Worm (Caenorhabditis elegans) whole organism, L1 larva: ENCODE measurements around the gene col-174.

Experiments
- C16A3.4 ChIP-seq: fragments of 150-350 bp; optimal IDR thresholded peaks from 2 replicates; lab custom pipeline; 2014; ENCODE audit warnings: missing biosample characterization, missing genetic modification characterization
- F16B12.6 ChIP-seq: fragments of 150-350 bp; optimal IDR thresholded peaks from 2 replicates; lab custom pipeline; 2014; ENCODE audit warnings: missing biosample characterization, missing genetic modification characterization
- Y116A8C.19 ChIP-seq: sonication (generic microtip); optimal IDR thresholded peaks from 2 replicates; lab custom pipeline; 2016; ENCODE audit warnings: missing compliant biosample characterization, missing genetic modification characterization, borderline replicate concordance
- alr-1 ChIP-seq: fragments of 200-800 bp; sonication (Bioruptor generic); optimal IDR thresholded peaks from 2 replicates; lab custom pipeline; 2018; ENCODE audit warnings: borderline replicate concordance, mild to moderate bottlenecking, missing genetic modification characterization, missing compliant biosample characterization
- aly-2 ChIP-seq: fragments of 150-350 bp; optimal IDR thresholded peaks from 2 replicates; lab custom pipeline; 2014; ENCODE audit warnings: missing biosample characterization, missing genetic modification characterization
- ceh-8 ChIP-seq: fragments of 200-800 bp; sonication (Bioruptor generic); optimal IDR thresholded peaks from 2 replicates; lab custom pipeline; 2018; ENCODE audit warnings: mild to moderate bottlenecking, missing genetic modification characterization, moderate library complexity, missing compliant biosample characterization
- ceh-82 ChIP-seq, 3 experiments: fragments of 150-350 bp in 1 of 3; sonication (generic microtip) in 2 of 3; optimal IDR thresholded peaks; 2 replicates each; lab custom pipeline; 2014 to 2017; ENCODE audit warnings: missing biosample characterization in 3 of 3, missing genetic modification characterization in 3 of 3
- dpl-1 ChIP-seq, 3 experiments: fragments of 150-350 bp in 2 of 3; sonication (generic microtip) in 1 of 3; optimal IDR thresholded peaks; 2 replicates each; lab custom pipeline; 2014 to 2017; ENCODE audit warnings: missing biosample characterization in 3 of 3, missing genetic modification characterization in 3 of 3, missing genetic modification reagents in 3 of 3
- dsc-1 ChIP-seq: sonication (generic microtip); optimal IDR thresholded peaks from 2 replicates; lab custom pipeline; 2016; ENCODE audit warnings: mild to moderate bottlenecking, missing genetic modification characterization, missing compliant biosample characterization
- efl-1 ChIP-seq, 4 experiments: fragments of 150-350 bp; optimal IDR thresholded peaks in 3 of 4; peaks in 1 of 4; 1 replicate in 1 of 4; 2 replicates in 3 of 4; lab custom pipeline; 2014; ENCODE audit warnings: missing biosample characterization in 2 of 4, missing genetic modification characterization in 2 of 4, missing genetic modification reagents in 2 of 4
- efl-3 ChIP-seq: fragments of 200-800 bp; sonication (Bioruptor generic); optimal IDR thresholded peaks from 2 replicates; lab custom pipeline; 2018; ENCODE audit warnings: mild to moderate bottlenecking, missing genetic modification characterization, missing compliant biosample characterization
- elt-2 ChIP-seq: sonication (generic microtip); optimal IDR thresholded peaks from 2 replicates; lab custom pipeline; 2016; ENCODE audit warnings: missing genetic modification characterization, mild to moderate bottlenecking, inconsistent platforms, missing compliant biosample characterization, missing genetic modification reagents
- ets-5 ChIP-seq: fragments of 200-800 bp; sonication (Bioruptor generic); IDR thresholded peaks from 2 replicates; pipeline ENCODE4 v1.3.6; 2022; ENCODE audit warnings: missing genetic modification characterization, missing compliant biosample characterization
- fkh-4 ChIP-seq: sonication (generic microtip); optimal IDR thresholded peaks from 2 replicates; lab custom pipeline; 2016; ENCODE audit warnings: missing compliant biosample characterization, missing genetic modification characterization, borderline replicate concordance
- fos-1 ChIP-seq: fragments of 150-350 bp; optimal IDR thresholded peaks from 2 replicates; lab custom pipeline; 2014; ENCODE audit warnings: missing biosample characterization, missing genetic modification characterization
- irx-1 ChIP-seq: sonication (generic microtip); optimal IDR thresholded peaks from 2 replicates; lab custom pipeline; 2016; ENCODE audit warnings: missing genetic modification characterization, missing compliant biosample characterization
- lin-13 ChIP-seq: fragments of 150-350 bp; optimal IDR thresholded peaks from 2 replicates; lab custom pipeline; 2014; ENCODE audit warnings: missing biosample characterization, missing genetic modification reagents, missing genetic modification characterization
- lin-15B ChIP-seq: fragments of 150-350 bp; sonication (generic microtip); optimal IDR thresholded peaks from 3 replicates; lab custom pipeline; 2014; ENCODE audit warnings: missing biosample characterization, missing genetic modification characterization
- lin-35 ChIP-seq, 2 experiments: fragments of 150-350 bp; optimal IDR thresholded peaks; 2 replicates each; lab custom pipeline; 2014; ENCODE audit warnings: missing biosample characterization in 2 of 2, missing genetic modification characterization in 2 of 2, missing genetic modification reagents in 2 of 2
- lin-39 ChIP-seq: fragments of 150-350 bp; optimal IDR thresholded peaks from 2 replicates; lab custom pipeline; 2014; ENCODE audit warnings: missing biosample characterization, missing genetic modification reagents, missing genetic modification characterization
- mef-2 ChIP-seq: fragments of 150-350 bp; optimal IDR thresholded peaks from 2 replicates; lab custom pipeline; 2014; ENCODE audit warnings: missing biosample characterization, missing genetic modification characterization
- mep-1 ChIP-seq: fragments of 150-350 bp; optimal IDR thresholded peaks from 2 replicates; lab custom pipeline; 2014; ENCODE audit warnings: missing biosample characterization, missing genetic modification characterization
- nhr-11 ChIP-seq: fragments of 150-350 bp; optimal IDR thresholded peaks from 2 replicates; lab custom pipeline; 2014; ENCODE audit warnings: missing biosample characterization, missing genetic modification characterization
- nhr-19 ChIP-seq: fragments of 200-800 bp; sonication (Bioruptor generic); conservative IDR thresholded peaks from 2 replicates; pipeline ENCODE4 v1.3.6; 2022; ENCODE audit warnings: missing genetic modification characterization, missing compliant biosample characterization
- nhr-20 ChIP-seq: sonication (generic microtip); optimal IDR thresholded peaks from 2 replicates; lab custom pipeline; 2016; ENCODE audit warnings: mild to moderate bottlenecking, missing genetic modification characterization, missing compliant biosample characterization
- nhr-28 ChIP-seq: fragments of 150-350 bp; optimal IDR thresholded peaks from 2 replicates; lab custom pipeline; 2014; ENCODE audit warnings: missing biosample characterization, missing genetic modification characterization
- nhr-47 ChIP-seq: sonication (generic microtip); optimal IDR thresholded peaks from 2 replicates; lab custom pipeline; 2016; ENCODE audit warnings: mild to moderate bottlenecking, missing genetic modification characterization, moderate library complexity, missing compliant biosample characterization
- nhr-77 ChIP-seq: fragments of 150-350 bp; optimal IDR thresholded peaks from 2 replicates; lab custom pipeline; 2014; ENCODE audit warnings: missing biosample characterization, missing genetic modification characterization
- nhr-84 ChIP-seq: sonication (generic microtip); optimal IDR thresholded peaks from 2 replicates; lab custom pipeline; 2017; ENCODE audit warnings: missing biosample characterization, missing genetic modification characterization
- nhr-90 ChIP-seq: sonication (generic microtip); optimal IDR thresholded peaks from 2 replicates; lab custom pipeline; 2016; ENCODE audit warnings: mild to moderate bottlenecking, missing genetic modification characterization, missing compliant biosample characterization; ENCODE audit not compliant: poor library complexity
- pqm-1 ChIP-seq: sonication (generic microtip); optimal IDR thresholded peaks from 3 replicates; lab custom pipeline; 2017; ENCODE audit warnings: missing biosample characterization, missing genetic modification characterization
- skn-1 ChIP-seq: fragments of 150-350 bp; optimal IDR thresholded peaks from 2 replicates; lab custom pipeline; 2014; ENCODE audit warnings: missing biosample characterization, missing genetic modification characterization
- snu-23 ChIP-seq: sonication (generic microtip); optimal IDR thresholded peaks from 2 replicates; lab custom pipeline; 2016; ENCODE audit warnings: missing genetic modification characterization, missing compliant biosample characterization
- sptf-1 ChIP-seq: fragments of 150-350 bp; optimal IDR thresholded peaks from 2 replicates; lab custom pipeline; 2014; ENCODE audit warnings: missing biosample characterization, missing genetic modification characterization
- unc-130 ChIP-seq: fragments of 150-350 bp; optimal IDR thresholded peaks from 2 replicates; lab custom pipeline; 2017; ENCODE audit warnings: missing biosample characterization, missing genetic modification characterization, inconsistent platforms
- unc-98 ChIP-seq: fragments of 200-800 bp; sonication (Bioruptor generic); IDR thresholded peaks from 2 replicates; pipeline ENCODE4 v1.3.6; 2022; ENCODE audit warnings: missing genetic modification characterization, missing compliant biosample characterization
- vab-15 ChIP-seq: sonication (generic microtip); optimal IDR thresholded peaks from 2 replicates; lab custom pipeline; 2017; ENCODE audit warnings: missing genotype, mild to moderate bottlenecking, missing genetic modification characterization, missing compliant biosample characterization
- zag-1 ChIP-seq: fragments of 150-350 bp; optimal IDR thresholded peaks from 2 replicates; lab custom pipeline; 2014; ENCODE audit warnings: missing biosample characterization, missing genetic modification characterization
- zip-4 ChIP-seq: fragments of 200-800 bp; sonication (Bioruptor generic); optimal IDR thresholded peaks from 2 replicates; lab custom pipeline; 2018; ENCODE audit warnings: mild to moderate bottlenecking, missing genetic modification characterization, moderate library complexity, missing compliant biosample characterization
- ztf-4 ChIP-seq: fragments of 150-350 bp; optimal IDR thresholded peaks from 2 replicates; lab custom pipeline; 2014; ENCODE audit warnings: missing biosample characterization, missing genetic modification characterization

Gene col-174

DNA sequence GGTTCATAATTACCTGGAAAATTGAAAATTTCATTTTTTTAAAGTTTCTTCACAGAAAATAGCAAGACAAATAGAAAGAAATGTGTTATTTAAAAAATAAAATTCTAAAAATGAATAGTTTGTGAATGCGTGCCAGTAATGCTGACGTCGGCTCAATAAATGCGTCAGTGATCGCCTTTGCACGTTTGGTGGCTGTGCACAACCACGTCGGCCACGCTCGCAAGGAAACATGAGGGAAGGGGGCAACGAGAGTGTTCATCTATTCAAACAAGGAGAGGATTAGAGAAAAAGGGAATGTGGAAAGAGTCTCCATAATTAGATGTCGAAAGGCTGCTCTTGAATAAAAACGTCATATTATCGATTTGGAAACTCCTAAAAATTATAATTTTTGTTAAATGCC lies 45.6 kb upstream of the col-174 start, which contains the start of gene uggt-1 (continued):
- TF ChIP-seq efl-1 (optimal IDR thresholded peaks at IDR 0.05; lab: Kevin White, UChicago) (peak; percentile 73 to 76), efl-1 (GFP tag; optimal IDR thresholded peaks at IDR 0.05 in 1 of 2; lab: Kevin White, UChicago) (peak; percentile 65 to 95), unc-98 (GFP tag; lab: Robert Waterston, UW) (no peak), nhr-47 (tag; lab: Kevin White, UChicago) (peak; percentile 94), zip-4 (peak; percentile 75), unc-130 (tag; lab: Kevin White, UChicago) (peak; percentile 82), nhr-28 (no peak), ets-5 (GFP tag; lab: Robert Waterston, UW) (no peak), irx-1 (tag; lab: Kevin White, UChicago) (peak; percentile 78), C16A3.4 (tag; lab: Kevin White, UChicago) (peak; percentile 90), Y116A8C.19 (tag; lab: Kevin White, UChicago) (no peak), pqm-1 (tag; lab: Kevin White, UChicago) (no peak), lin-13 (peak; percentile 93), ztf-4 (tag; lab: Kevin White, UChicago) (peak; percentile 88), lin-15B (tag; lab: Kevin White, UChicago) (peak; percentile 44), F16B12.6 (tag; lab: Kevin White, UChicago) (peak; percentile 63), efl-3 (GFP tag; lab: Kevin White, UChicago) (no peak), vab-15 (tag; lab: Kevin White, UChicago) (no peak), dsc-1 (tag; lab: Kevin White, UChicago) (peak; percentile 92), nhr-19 (GFP tag; lab: Robert Waterston, UW) (peak; percentile 86), nhr-11 (tag; lab: Kevin White, UChicago) (peak; percentile 63), nhr-77 (tag; lab: Kevin White, UChicago) (peak; percentile 87), ceh-82 (tag; optimal IDR thresholded peaks at IDR 0.05; lab: Kevin White, UChicago) (peak; percentile 85 to 91 (median 89)), mef-2 (tag; lab: Kevin White, UChicago) (peak; percentile 67), nhr-90 (tag; lab: Kevin White, UChicago) (peak; percentile 88), fkh-4 (tag; lab: Kevin White, UChicago) (peak; percentile 18), alr-1 (tag; lab: Kevin White, UChicago) (no peak), dpl-1 (GFP tag; optimal IDR thresholded peaks at IDR 0.05; lab: Kevin White, UChicago) (peak; percentile 70 to 76 (median 75)), skn-1 (tag; lab: Kevin White, UChicago) (peak; percentile 91), nhr-84 (tag; lab: Kevin White, UChicago) (no peak), sptf-1 (tag; lab: Kevin White, UChicago) (no peak), snu-23 (GFP tag; lab: Kevin White, UChicago) (peak; percentile 94), fos-1 (tag; lab: Kevin White, UChicago) (peak; percentile 81), aly-2 (tag; lab: Kevin White, UChicago) (no peak), lin-35 (GFP tag; optimal IDR thresholded peaks at IDR 0.05; lab: Kevin White, UChicago) (peak; percentile 75 to 84), nhr-20 (peak; percentile 94), elt-2 (peak; percentile 61)

DNA sequence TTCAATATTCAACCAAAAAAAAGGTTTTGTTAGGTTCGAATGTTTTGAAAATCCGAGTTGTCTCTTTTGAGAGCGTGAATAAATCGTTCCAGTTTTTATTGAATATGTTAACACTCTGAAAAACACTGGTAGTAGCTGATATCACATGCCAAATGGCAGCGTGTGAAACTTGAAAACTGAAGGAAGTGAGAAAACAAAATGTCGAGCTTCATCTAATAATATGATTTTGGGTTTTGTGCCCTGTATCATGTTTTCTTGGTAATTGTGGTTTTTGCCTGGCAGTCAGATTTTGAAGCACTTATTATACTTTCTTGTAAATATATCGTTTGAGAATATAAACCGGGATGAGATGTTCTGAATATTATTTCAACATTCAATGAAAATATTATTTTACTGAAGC lies 43.8 kb upstream of the col-174 start, which contains the start of gene F48E3.6:
Gene F48E3.6 (minus strand): TSS at position 101 of the 400 bp plus-strand sequence.
- no peak for TF ChIP-seq lin-39 (tag; lab: Kevin White, UChicago)
- no peak for TF ChIP-seq ceh-8 (GFP tag; lab: Kevin White, UChicago)
- no peak for TF ChIP-seq lin-15B (tag; lab: Kevin White, UChicago)
- TF ChIP-seq zag-1 (tag; lab: Kevin White, UChicago) = no peak
- no peak for TF ChIP-seq mep-1 (tag; lab: Kevin White, UChicago)
- TF ChIP-seq efl-3 (GFP tag; lab: Kevin White, UChicago) = no peak
